Worm (Caenorhabditis elegans) whole organism, late embryonic: ENCODE data around the gene nhr-253.

Experiments
- C38D4.7 ChIP-seq: fragments of 200-800 bp; sonication (Bioruptor generic); optimal IDR thresholded peaks from 2 replicates; lab custom pipeline; 2018; ENCODE audit warnings: mild to moderate bottlenecking, missing genetic modification characterization, moderate library complexity, missing compliant biosample characterization
- K02D7.2 ChIP-seq: sonication (generic microtip); optimal IDR thresholded peaks from 2 replicates; lab custom pipeline; 2017; ENCODE audit warnings: mild to moderate bottlenecking, missing genetic modification characterization, missing compliant biosample characterization
- T23F11.4 ChIP-seq: fragments of 200-800 bp; sonication (Bioruptor generic); optimal IDR thresholded peaks from 2 replicates; lab custom pipeline; 2018; ENCODE audit warnings: mild to moderate bottlenecking, missing genetic modification characterization, missing compliant biosample characterization
- ahr-1 ChIP-seq: sonication (generic microtip); optimal IDR thresholded peaks from 2 replicates; lab custom pipeline; 2016; ENCODE audit warnings: missing genetic modification characterization, missing compliant biosample characterization
- ceh-14 ChIP-seq: sonication (generic microtip); optimal IDR thresholded peaks from 2 replicates; lab custom pipeline; 2016; ENCODE audit warnings: missing genotype, missing genetic modification characterization, missing compliant biosample characterization
- ceh-18 ChIP-seq: sonication (generic microtip); optimal IDR thresholded peaks from 2 replicates; lab custom pipeline; 2016; ENCODE audit warnings: missing genetic modification characterization, missing compliant biosample characterization
- ceh-19 ChIP-seq: fragments of 200-800 bp; sonication (Bioruptor generic); optimal IDR thresholded peaks from 2 replicates; lab custom pipeline; 2018; ENCODE audit warnings: mild to moderate bottlenecking, missing genetic modification characterization, missing compliant biosample characterization
- ceh-2 ChIP-seq: sonication (generic microtip); optimal IDR thresholded peaks from 2 replicates; lab custom pipeline; 2016; ENCODE audit warnings: missing genotype, missing genetic modification characterization, missing compliant biosample characterization
- ceh-24 ChIP-seq: sonication (generic microtip); optimal IDR thresholded peaks from 2 replicates; lab custom pipeline; 2016; ENCODE audit warnings: mild to moderate bottlenecking, missing genetic modification characterization, missing compliant biosample characterization
- ceh-30 ChIP-seq: fragments of 150-350 bp; optimal IDR thresholded peaks from 2 replicates; lab custom pipeline; 2014; ENCODE audit warnings: missing biosample characterization, missing genetic modification characterization
- ceh-34 ChIP-seq: sonication (generic microtip); optimal IDR thresholded peaks from 2 replicates; lab custom pipeline; 2016; ENCODE audit warnings: mild to moderate bottlenecking, missing genetic modification characterization, missing compliant biosample characterization
- ceh-45 ChIP-seq: fragments of 200-800 bp; sonication (Bioruptor generic); IDR thresholded peaks from 2 replicates; pipeline ENCODE4 v1.3.6; 2022; ENCODE audit warnings: missing genetic modification reagents, missing genetic modification characterization, missing compliant biosample characterization
- ceh-48 ChIP-seq: sonication (generic microtip); optimal IDR thresholded peaks from 2 replicates; lab custom pipeline; 2016; ENCODE audit warnings: missing genetic modification characterization, inconsistent platforms, missing compliant biosample characterization
- ceh-6 ChIP-seq: fragments of 200-800 bp; sonication (Bioruptor generic); optimal IDR thresholded peaks from 2 replicates; lab custom pipeline; 2018; ENCODE audit warnings: mild to moderate bottlenecking, missing genetic modification characterization, missing compliant biosample characterization
- elt-2 ChIP-seq: sonication (generic microtip); optimal IDR thresholded peaks from 2 replicates; lab custom pipeline; 2016; ENCODE audit warnings: missing genetic modification reagents, missing genetic modification characterization, missing compliant biosample characterization
- elt-4 ChIP-seq: sonication (generic microtip); optimal IDR thresholded peaks from 2 replicates; lab custom pipeline; 2016; ENCODE audit warnings: missing genetic modification characterization, missing compliant biosample characterization
- eyg-1 ChIP-seq: sonication (generic microtip); optimal IDR thresholded peaks from 2 replicates; lab custom pipeline; 2016; ENCODE audit warnings: missing genotype, missing genetic modification characterization, missing compliant biosample characterization
- hlh-13 ChIP-seq: fragments of 200-800 bp; sonication (Bioruptor generic); optimal IDR thresholded peaks from 2 replicates; lab custom pipeline; 2018; ENCODE audit warnings: mild to moderate bottlenecking, missing genetic modification characterization, missing compliant biosample characterization
- hlh-30 ChIP-seq: sonication (generic microtip); optimal IDR thresholded peaks from 2 replicates; lab custom pipeline; 2017; ENCODE audit warnings: antibody characterized with exemption, missing genetic modification characterization, missing compliant biosample characterization; ENCODE audit not compliant: insufficient read depth
- lin-11 ChIP-seq: fragments of 200-800 bp; sonication (Bioruptor generic); optimal IDR thresholded peaks from 2 replicates; lab custom pipeline; 2018; ENCODE audit warnings: mild to moderate bottlenecking, missing genetic modification characterization, missing compliant biosample characterization
- madf-2 ChIP-seq: sonication (generic microtip); optimal IDR thresholded peaks from 2 replicates; lab custom pipeline; 2017; ENCODE audit warnings: missing genetic modification characterization, missing compliant biosample characterization
- mec-3 ChIP-seq: sonication (generic microtip); optimal IDR thresholded peaks from 2 replicates; lab custom pipeline; 2016; ENCODE audit warnings: borderline replicate concordance, missing genetic modification characterization, missing compliant biosample characterization
- nhr-232 ChIP-seq: sonication (generic microtip); optimal IDR thresholded peaks from 2 replicates; lab custom pipeline; 2016; ENCODE audit warnings: missing genetic modification characterization, missing compliant biosample characterization
- odd-2 ChIP-seq: sonication (generic microtip); optimal IDR thresholded peaks from 2 replicates; lab custom pipeline; 2017; ENCODE audit warnings: antibody characterized with exemption, mild to moderate bottlenecking, missing genetic modification characterization, missing compliant biosample characterization
- pag-3 ChIP-seq: sonication (generic microtip); optimal IDR thresholded peaks from 2 replicates; lab custom pipeline; 2016; ENCODE audit warnings: missing compliant biosample characterization, missing genetic modification characterization, borderline replicate concordance
- pqm-1 ChIP-seq: sonication (generic microtip); optimal IDR thresholded peaks from 2 replicates; lab custom pipeline; 2016; ENCODE audit warnings: missing genetic modification characterization, missing compliant biosample characterization
- ref-2 ChIP-seq: sonication (generic microtip); optimal IDR thresholded peaks from 2 replicates; lab custom pipeline; 2016; ENCODE audit warnings: missing genetic modification characterization, missing compliant biosample characterization
- rnt-1 ChIP-seq: sonication (generic microtip); optimal IDR thresholded peaks from 2 replicates; lab custom pipeline; 2016; ENCODE audit warnings: missing genetic modification characterization, missing compliant biosample characterization
- sdc-2 ChIP-seq: sonication (generic microtip); optimal IDR thresholded peaks from 2 replicates; lab custom pipeline; 2016; ENCODE audit warnings: missing genotype, missing genetic modification characterization, missing compliant biosample characterization
- sox-4 ChIP-seq: sonication (generic microtip); optimal IDR thresholded peaks from 2 replicates; lab custom pipeline; 2017; ENCODE audit warnings: mild to moderate bottlenecking, missing genetic modification characterization, inconsistent platforms, missing compliant biosample characterization
- syd-9 ChIP-seq: sonication (generic microtip); optimal IDR thresholded peaks from 2 replicates; lab custom pipeline; 2016; ENCODE audit warnings: mild to moderate bottlenecking, missing genetic modification characterization, moderate library complexity, missing compliant biosample characterization
- tbx-2 ChIP-seq: sonication (generic microtip); optimal IDR thresholded peaks from 2 replicates; lab custom pipeline; 2016; ENCODE audit warnings: missing genetic modification characterization, missing compliant biosample characterization
- tbx-7 ChIP-seq: sonication (generic microtip); optimal IDR thresholded peaks from 2 replicates; lab custom pipeline; 2016; ENCODE audit warnings: missing genotype, missing genetic modification characterization, missing compliant biosample characterization
- ttx-3 ChIP-seq: sonication (generic microtip); optimal IDR thresholded peaks from 2 replicates; lab custom pipeline; 2016; ENCODE audit warnings: missing genetic modification reagents, missing genetic modification characterization, missing compliant biosample characterization
- unc-42 ChIP-seq: sonication (generic microtip); optimal IDR thresholded peaks from 2 replicates; lab custom pipeline; 2016; ENCODE audit warnings: missing genotype, missing genetic modification characterization, missing compliant biosample characterization
- unc-86 ChIP-seq: sonication (generic microtip); optimal IDR thresholded peaks from 2 replicates; lab custom pipeline; 2016; ENCODE audit warnings: missing genetic modification characterization, missing compliant biosample characterization
- zip-5 ChIP-seq: sonication (generic microtip); optimal IDR thresholded peaks from 2 replicates; lab custom pipeline; 2016; ENCODE audit warnings: missing genetic modification characterization, missing compliant biosample characterization

The nhr-253 gene

DNA sequence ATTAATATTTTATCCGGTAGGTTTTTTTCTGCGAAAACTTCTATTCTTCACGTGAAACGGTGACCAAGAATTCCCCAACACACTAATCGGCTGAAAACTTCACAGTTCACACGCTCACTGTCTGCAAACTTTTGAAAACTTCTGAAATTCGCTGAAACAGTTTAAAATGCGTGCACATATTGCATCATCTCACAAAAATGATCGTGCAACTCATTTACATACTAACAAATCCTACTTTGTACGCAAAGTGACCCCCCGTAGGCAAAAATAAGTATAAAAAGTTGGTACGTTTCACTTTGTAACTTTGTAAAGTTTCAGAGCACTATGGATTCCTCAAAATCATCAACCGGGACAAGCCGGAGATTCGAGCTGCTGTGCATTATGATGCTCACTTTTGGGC is 8.0 kb upstream of the nhr-253 start, which contains the start of gene ZK6.6:
TSS of gene ZK6.6 (plus strand) at position 301 of the 400 bp plus-strand sequence.
- no peak for TF ChIP-seq zip-5 (tag; lab: Kevin White, UChicago)
- no peak for TF ChIP-seq ttx-3 (tag; lab: Kevin White, UChicago)
- TF ChIP-seq unc-42: no peak
- TF ChIP-seq syd-9: no peak
- no peak for TF ChIP-seq ceh-48
- TF ChIP-seq mec-3 (tag; lab: Kevin White, UChicago): no peak
- TF ChIP-seq eyg-1 (tag; lab: Kevin White, UChicago): no peak
- no peak for TF ChIP-seq ceh-19 (GFP tag; lab: Kevin White, UChicago)
- no peak for TF ChIP-seq tbx-2
- no peak for TF ChIP-seq nhr-232 (tag; lab: Kevin White, UChicago)
- no peak for TF ChIP-seq ceh-18 (tag; lab: Kevin White, UChicago)

DNA sequence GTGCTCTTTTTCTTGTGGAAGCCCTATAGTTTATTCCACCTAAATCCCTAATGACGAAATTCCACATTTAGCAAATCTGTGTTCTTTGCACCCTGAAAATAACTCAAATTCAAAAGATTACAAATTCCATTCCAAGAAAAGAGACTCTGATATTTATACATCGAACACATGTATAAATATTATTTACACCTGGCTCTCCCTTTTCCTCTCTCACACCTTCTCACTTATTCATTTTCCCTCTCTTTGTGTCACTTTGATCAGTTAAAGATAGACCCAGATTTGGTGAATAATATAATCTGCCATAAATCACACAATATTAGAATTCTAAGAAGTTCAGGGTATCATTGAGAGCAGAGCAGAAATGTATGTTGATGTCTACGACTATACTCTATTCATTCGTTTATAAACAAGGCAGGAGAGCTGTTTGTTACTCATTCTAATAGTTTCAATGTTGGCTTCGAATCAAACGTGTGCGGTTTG is 4.2 kb upstream of the nhr-253 start, which contains the start of gene nhr-254:
TSS of gene nhr-254 (plus strand) at position 430 of the 480 bp plus-strand sequence.
- TF ChIP-seq pqm-1 (no peak), ref-2 (tag; lab: Kevin White, UChicago) (no peak), ceh-14 (no peak), lin-11 (no peak)

DNA sequence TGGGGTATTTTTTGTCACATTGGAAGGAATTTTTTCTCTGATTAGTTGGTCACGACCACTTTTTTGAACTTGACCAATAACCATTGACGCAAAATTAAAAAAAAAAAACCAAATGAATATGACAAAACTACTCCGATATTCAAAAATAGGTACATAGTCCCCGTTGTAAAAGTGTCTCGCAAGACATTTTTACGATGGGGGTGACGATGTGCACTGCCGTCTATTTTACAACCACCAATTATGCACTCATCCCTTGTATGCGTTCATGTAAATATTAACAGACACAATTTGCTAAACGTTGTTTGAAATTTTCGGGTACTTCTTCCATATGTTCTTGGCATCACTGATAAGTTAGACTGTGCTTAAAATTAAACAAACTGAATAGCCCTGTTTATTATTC is 3.3 kb downstream of the nhr-253 start, which contains the start of gene scl-27:
TSS of gene scl-27 (plus strand) at position 301 of the 400 bp plus-strand sequence.
- no peak for TF ChIP-seq ceh-45 (GFP tag; lab: Robert Waterston, UW)
- no peak for TF ChIP-seq C38D4.7
- no peak for TF ChIP-seq hlh-13
- no peak for TF ChIP-seq sox-4 (tag; lab: Kevin White, UChicago)
- no peak for TF ChIP-seq elt-4 (tag; lab: Kevin White, UChicago)
- no peak for TF ChIP-seq T23F11.4 (GFP tag; lab: Kevin White, UChicago)
- no peak for TF ChIP-seq tbx-2

DNA sequence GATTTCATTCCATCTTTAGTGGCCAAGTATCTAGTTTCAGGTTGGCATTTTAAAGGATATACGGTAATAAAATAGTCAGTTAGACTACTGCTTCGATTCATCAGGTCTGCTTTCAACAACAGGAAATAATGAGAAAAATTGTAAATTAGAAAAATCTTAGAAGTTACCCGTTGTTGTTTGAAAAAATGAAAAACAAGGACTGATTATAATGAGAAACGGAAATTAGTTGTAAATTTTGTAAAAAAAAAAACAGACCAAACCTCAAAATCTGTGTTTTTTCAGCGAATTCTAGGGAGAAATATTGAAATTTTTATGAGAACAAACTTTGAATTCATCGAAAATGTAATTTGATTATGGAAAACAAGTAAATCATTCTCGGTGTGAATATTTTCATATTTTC is 6.6 kb downstream of the nhr-253 start, which contains the start of gene srh-62:
TSS of gene srh-62 (minus strand) at position 101 of the 400 bp plus-strand sequence.
- no peak for TF ChIP-seq K02D7.2 (tag; lab: Kevin White, UChicago)
- TF ChIP-seq hlh-30 (tag; lab: Kevin White, UChicago): no peak
- TF ChIP-seq pag-3 (tag; lab: Kevin White, UChicago): no peak
- no peak for TF ChIP-seq pqm-1
- no peak for TF ChIP-seq ceh-34 (tag; lab: Kevin White, UChicago)

DNA sequence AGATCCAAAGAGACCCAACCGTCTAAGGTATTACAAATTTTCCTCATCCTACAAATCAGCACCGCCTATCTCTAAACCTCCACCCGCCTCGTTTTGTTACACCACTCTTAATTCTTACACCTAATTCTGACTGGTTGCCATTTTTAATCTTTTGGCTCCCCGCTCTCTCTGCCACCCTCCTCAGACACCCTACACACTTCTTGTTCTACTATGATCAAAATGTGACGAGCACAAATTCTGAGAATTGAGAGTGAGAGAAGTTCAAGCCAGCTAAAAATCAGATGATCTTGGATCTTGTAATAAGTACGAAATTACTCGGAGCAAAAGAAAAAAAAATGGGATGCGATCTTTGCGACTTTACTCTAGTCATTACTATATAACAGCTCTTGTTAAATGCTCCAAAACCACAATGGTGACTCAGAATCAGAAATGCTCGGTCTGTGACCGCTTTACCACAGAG is 7.8 kb downstream of the nhr-253 start, which contains the start of gene nhr-252:
TSS of gene nhr-252 (plus strand) at position 410 of the 460 bp plus-strand sequence.
- TF ChIP-seq unc-86 (tag; lab: Kevin White, UChicago) (no peak), ceh-24 (tag; lab: Kevin White, UChicago) (no peak), T23F11.4 (GFP tag; lab: Kevin White, UChicago) (no peak), ceh-45 (GFP tag; lab: Robert Waterston, UW) (no peak), pag-3 (tag; lab: Kevin White, UChicago) (no peak), madf-2 (tag; lab: Kevin White, UChicago) (no peak), ceh-30 (no peak), rnt-1 (tag; lab: Kevin White, UChicago) (no peak), sdc-2 (no peak), elt-2 (no peak), ahr-1 (tag; lab: Kevin White, UChicago) (no peak), ceh-48 (no peak), ceh-6 (GFP tag; lab: Kevin White, UChicago) (no peak), K02D7.2 (tag; lab: Kevin White, UChicago) (no peak), ceh-2 (tag; lab: Kevin White, UChicago) (no peak), odd-2 (tag; lab: Kevin White, UChicago) (no peak), tbx-7 (tag; lab: Kevin White, UChicago) (no peak)
